Fruit fly (Drosophila melanogaster): ENCODE results near the gene cwo.
A peak's percentile ranks its signal among the peaks of the same experiment; 100 is the strongest.

- no peak for TF ChIP-seq CG9139 (GFP tag; optimal IDR thresholded peaks at IDR 0.05)
- no peak for TF ChIP-seq cyc (GFP tag; optimal IDR thresholded peaks at IDR 0.05)
- TF ChIP-seq net (GFP tag; optimal IDR thresholded peaks at IDR 0.05), result no peak
- no peak for TF ChIP-seq pdm3 (GFP tag; optimal IDR thresholded peaks at IDR 0.05)
- TF ChIP-seq achi (GFP tag; optimal IDR thresholded peaks at IDR 0.05), result no peak
- peak; percentile 90 for TF ChIP-seq svp (GFP tag)
- TF ChIP-seq dac (GFP tag; optimal IDR thresholded peaks at IDR 0.05), result no peak
- no peak for TF ChIP-seq salr (GFP tag; optimal IDR thresholded peaks at IDR 0.05)
- no peak for TF ChIP-seq Hr39 (GFP tag; optimal IDR thresholded peaks at IDR 0.05)
- TF ChIP-seq Ets96B (tag; optimal IDR thresholded peaks at IDR 0.05), result no peak
- no peak for TF ChIP-seq Hr38 (GFP tag; optimal IDR thresholded peaks at IDR 0.05)
- TF ChIP-seq CG6163 (GFP tag; IDR thresholded peaks at IDR 0.05), result no peak
- TF ChIP-seq Sox14 (GFP tag; optimal IDR thresholded peaks at IDR 0.05), result no peak
- no peak for TF ChIP-seq Smox (GFP tag; optimal IDR thresholded peaks at IDR 0.05)
Measured at dm6 chr3R:10369799-10370198, 18.3 kb upstream of the cwo start.

Data from whole organism, prepupa.